Fruit fly (Drosophila melanogaster) whole organism, embryonic: ENCODE measurements around the gene Plod.

ENCODE experiments used
- B-H1 ChIP-seq: fragments of 200-800 bp; sonication (Bioruptor generic); IDR thresholded peaks from 3 replicates; pipeline ENCODE4 v1.3.6; 2022; ENCODE audit warnings: missing biosample characterization, missing genetic modification characterization
- Bdp1 ChIP-seq: fragments of 200-800 bp; sonication (Bioruptor generic); optimal IDR thresholded peaks from 3 replicates; lab custom pipeline; 2016; ENCODE audit warnings: missing biosample characterization, missing genetic modification characterization
- C15 ChIP-seq: fragments of 200-800 bp; sonication (Bioruptor generic); IDR thresholded peaks from 3 replicates; pipeline ENCODE4 v1.3.6; 2022; ENCODE audit warnings: missing biosample characterization, missing genetic modification characterization
- CG11398 ChIP-seq: fragments of 200-800 bp; sonication (Bioruptor generic); optimal IDR thresholded peaks from 2 replicates; lab custom pipeline; 2016; ENCODE audit warnings: missing biosample characterization, missing genetic modification characterization
- CG11504 ChIP-seq: fragments of 200-800 bp; sonication (Bioruptor generic); optimal IDR thresholded peaks from 3 replicates; lab custom pipeline; 2019; ENCODE audit warnings: missing biosample characterization, mild to moderate bottlenecking, missing genetic modification characterization, moderate library complexity
- CG12769 ChIP-seq: fragments of 200-800 bp; sonication (Bioruptor generic); optimal IDR thresholded peaks from 2 replicates; lab custom pipeline; 2019; ENCODE audit warnings: missing biosample characterization, mild to moderate bottlenecking, missing genetic modification characterization, moderate library complexity
- CG12942 ChIP-seq: fragments of 200-800 bp; sonication (Bioruptor generic); optimal IDR thresholded peaks from 3 replicates; lab custom pipeline; 2016; ENCODE audit warnings: missing biosample characterization, missing genetic modification characterization
- CG1529 ChIP-seq: fragments of 200-800 bp; sonication (Bioruptor generic); optimal IDR thresholded peaks from 3 replicates; lab custom pipeline; 2018; ENCODE audit warnings: missing biosample characterization, missing genetic modification characterization
- CG16779 ChIP-seq: fragments of 200-800 bp; sonication (Bioruptor generic); IDR thresholded peaks from 2 replicates; pipeline ENCODE4 v1.3.6; 2022; ENCODE audit warnings: missing biosample characterization, missing genetic modification characterization
- CG16815 ChIP-seq: fragments of 200-800 bp; sonication (Bioruptor generic); optimal IDR thresholded peaks from 3 replicates; lab custom pipeline; 2017; ENCODE audit warnings: missing biosample characterization, mild to moderate bottlenecking, missing genetic modification characterization
- CG17361 ChIP-seq: fragments of 200-800 bp; sonication (Bioruptor generic); IDR thresholded peaks from 3 replicates; pipeline ENCODE4 v1.3.6; 2022; ENCODE audit warnings: missing biosample characterization, missing genetic modification characterization
- CG2116 ChIP-seq: fragments of 200-800 bp; sonication (Bioruptor generic); optimal IDR thresholded peaks from 3 replicates; lab custom pipeline; 2018; ENCODE audit warnings: missing biosample characterization, mild to moderate bottlenecking, missing genetic modification characterization
- CG2889 ChIP-seq: fragments of 200-800 bp; sonication (Bioruptor generic); IDR thresholded peaks from 3 replicates; pipeline ENCODE4 v1.3.6; 2022; ENCODE audit warnings: missing biosample characterization, missing genetic modification characterization
- CG30431 ChIP-seq: fragments of 200-800 bp; sonication (Bioruptor generic); optimal IDR thresholded peaks from 2 replicates; lab custom pipeline; 2017; ENCODE audit warnings: missing biosample characterization, missing genetic modification characterization
- CG32532 ChIP-seq: fragments of 200-800 bp; sonication (Bioruptor generic); IDR thresholded peaks from 2 replicates; pipeline ENCODE4 v1.3.6; 2022; ENCODE audit warnings: missing biosample characterization, missing genetic modification characterization
- CG3407 ChIP-seq: fragments of 200-800 bp; sonication (Bioruptor generic); optimal IDR thresholded peaks from 2 replicates; lab custom pipeline; 2018; ENCODE audit warnings: missing biosample characterization, mild to moderate bottlenecking, missing genetic modification characterization
- CG4854 ChIP-seq: fragments of 200-800 bp; sonication (Bioruptor generic); optimal IDR thresholded peaks from 2 replicates; lab custom pipeline; 2016; ENCODE audit warnings: missing biosample characterization, missing genetic modification characterization, inconsistent platforms
- CG7928 ChIP-seq: fragments of 200-800 bp; sonication (Bioruptor generic); optimal IDR thresholded peaks from 2 replicates; lab custom pipeline; 2017; ENCODE audit warnings: missing biosample characterization, mild to moderate bottlenecking, missing genetic modification characterization
- CG8089 ChIP-seq: fragments of 200-800 bp; sonication (Bioruptor generic); optimal IDR thresholded peaks from 3 replicates; lab custom pipeline; 2016; ENCODE audit warnings: missing biosample characterization, missing genetic modification characterization
- CG8478 ChIP-seq: fragments of >200 bp; optimal IDR thresholded peaks from 2 replicates; lab custom pipeline; 2018
- CG9797 ChIP-seq: fragments of 200-800 bp; sonication (Bioruptor generic); optimal IDR thresholded peaks from 3 replicates; lab custom pipeline; 2018; ENCODE audit warnings: missing biosample characterization, mild to moderate bottlenecking, missing genetic modification characterization
- CG9932 ChIP-seq: fragments of 200-800 bp; sonication (Bioruptor generic); IDR thresholded peaks from 2 replicates; pipeline ENCODE4 v1.3.6; 2022; ENCODE audit warnings: missing biosample characterization, missing genetic modification characterization
- CrebB ChIP-seq: fragments of 200-800 bp; sonication (Bioruptor generic); optimal IDR thresholded peaks from 3 replicates; lab custom pipeline; 2018; ENCODE audit warnings: missing biosample characterization, mild to moderate bottlenecking, missing genetic modification characterization
- Dll ChIP-seq: fragments of 200-800 bp; sonication (Bioruptor generic); IDR thresholded peaks from 4 replicates; pipeline ENCODE4 v1.3.6; 2022; ENCODE audit warnings: missing biosample characterization, missing genetic modification characterization; ENCODE audit not compliant: partially characterized antibody
- E2f2 ChIP-seq: fragments of 200-800 bp; sonication (Bioruptor generic); IDR thresholded peaks from 2 replicates; pipeline ENCODE4 v1.3.6; 2022; ENCODE audit warnings: missing biosample characterization, missing genetic modification characterization
- Eip74EF ChIP-seq, 2 experiments: fragments of 200-800 bp in 1 of 2; fragments of >200 bp in 1 of 2; sonication (Bioruptor generic) in 1 of 2; optimal IDR thresholded peaks; 2 replicates each; lab custom pipeline; 2017 to 2019; ENCODE audit warnings: missing biosample characterization in 2 of 2, missing genetic modification characterization in 2 of 2, mild to moderate bottlenecking in 1 of 2, moderate library complexity in 1 of 2
- GATAe ChIP-seq: fragments of 200-800 bp; sonication (Bioruptor generic); conservative IDR thresholded peaks from 2 replicates; pipeline ENCODE4 v1.3.6; 2022; ENCODE audit warnings: missing biosample characterization, missing genetic modification characterization
- MTF-1 ChIP-seq: fragments of 200-800 bp; sonication (Bioruptor generic); optimal IDR thresholded peaks from 2 replicates; lab custom pipeline; 2018; ENCODE audit warnings: missing biosample characterization, mild to moderate bottlenecking, missing genetic modification characterization, borderline replicate concordance
- NK7.1 ChIP-seq: fragments of 200-800 bp; sonication (Bioruptor generic); optimal IDR thresholded peaks from 3 replicates; lab custom pipeline; 2016; ENCODE audit warnings: missing biosample characterization, missing genetic modification characterization
- Ravus ChIP-seq: fragments of 200-800 bp; sonication (Bioruptor generic); IDR thresholded peaks from 2 replicates; pipeline ENCODE4 v1.3.6; 2022; ENCODE audit warnings: missing biosample characterization, missing genetic modification characterization
- Rfx ChIP-seq: fragments of 200-800 bp; sonication (Bioruptor generic); IDR thresholded peaks from 2 replicates; pipeline ENCODE4 v1.3.6; 2022; ENCODE audit warnings: missing biosample characterization, missing genetic modification characterization
- Ssrp ChIP-seq: fragments of 200-800 bp; sonication (Bioruptor generic); optimal IDR thresholded peaks from 2 replicates; lab custom pipeline; 2018; ENCODE audit warnings: missing biosample characterization, mild to moderate bottlenecking, missing genetic modification characterization, moderate library complexity
- Xbp1 ChIP-seq: fragments of 200-800 bp; sonication (Bioruptor generic); optimal IDR thresholded peaks from 3 replicates; lab custom pipeline; 2016; ENCODE audit warnings: missing biosample characterization, mild to moderate bottlenecking, missing genetic modification characterization
- ash1 ChIP-seq: fragments of 200-800 bp; sonication (Bioruptor generic); optimal IDR thresholded peaks from 2 replicates; lab custom pipeline; 2018; ENCODE audit warnings: missing biosample characterization, mild to moderate bottlenecking, missing genetic modification characterization
- bbx ChIP-seq: fragments of 200-800 bp; sonication (Bioruptor generic); IDR thresholded peaks from 2 replicates; pipeline ENCODE4 v1.3.6; 2022; ENCODE audit warnings: missing biosample characterization, missing genetic modification characterization; ENCODE audit not compliant: partially characterized antibody
- bcd ChIP-seq: fragments of 200-800 bp; sonication (Bioruptor generic); optimal IDR thresholded peaks from 2 replicates; lab custom pipeline; 2017; ENCODE audit warnings: missing biosample characterization, mild to moderate bottlenecking, missing genetic modification characterization
- cato ChIP-seq: fragments of 200-800 bp; sonication (Bioruptor generic); optimal IDR thresholded peaks from 2 replicates; lab custom pipeline; 2016; ENCODE audit warnings: missing biosample characterization, missing genetic modification characterization, borderline replicate concordance
- crol ChIP-seq: fragments of 200-800 bp; sonication (Bioruptor generic); IDR thresholded peaks from 2 replicates; pipeline ENCODE4 v1.3.6; 2022; ENCODE audit warnings: missing biosample characterization, missing genetic modification characterization
- danr ChIP-seq: fragments of 200-800 bp; sonication (Bioruptor generic); IDR thresholded peaks from 2 replicates; pipeline ENCODE4 v1.3.6; 2022; ENCODE audit warnings: missing biosample characterization, missing genetic modification characterization
- dm ChIP-seq: fragments of 200-800 bp; sonication (Bioruptor generic); optimal IDR thresholded peaks from 3 replicates; lab custom pipeline; 2016; ENCODE audit warnings: missing biosample characterization, missing genetic modification characterization
- hkb ChIP-seq, 2 experiments: fragments of 200-800 bp in 1 of 2; fragments of >200 bp in 1 of 2; sonication (Bioruptor generic) in 1 of 2; IDR thresholded peaks in 1 of 2; optimal IDR thresholded peaks in 1 of 2; 2 replicates each; pipeline versions ENCODE4 v1.3.6 to Lab custom; 2017 to 2022; ENCODE audit warnings: missing biosample characterization in 1 of 2, missing genetic modification characterization in 1 of 2
- maf-S ChIP-seq: fragments of 200-800 bp; sonication (Bioruptor generic); optimal IDR thresholded peaks from 2 replicates; lab custom pipeline; 2016; ENCODE audit warnings: missing biosample characterization, missing genetic modification characterization
- nom ChIP-seq: fragments of 200-800 bp; sonication (Bioruptor generic); optimal IDR thresholded peaks from 2 replicates; lab custom pipeline; 2017; ENCODE audit warnings: missing biosample characterization, missing genetic modification characterization, mild to moderate bottlenecking, moderate library complexity, missing genetic modification reagents
- peb ChIP-seq: fragments of 200-800 bp; sonication (Bioruptor generic); IDR thresholded peaks from 2 replicates; pipeline ENCODE4 v1.3.6; 2022; ENCODE audit warnings: missing biosample characterization, missing genetic modification characterization
- ranshi ChIP-seq: fragments of 200-800 bp; sonication (Bioruptor generic); IDR thresholded peaks from 2 replicates; pipeline ENCODE4 v1.3.6; 2022; ENCODE audit warnings: missing biosample characterization, missing genetic modification characterization
- schlank ChIP-seq: fragments of 200-800 bp; sonication (Bioruptor generic); optimal IDR thresholded peaks from 2 replicates; lab custom pipeline; 2018; ENCODE audit warnings: missing biosample characterization, mild to moderate bottlenecking, missing genetic modification characterization
- sens-2 ChIP-seq: fragments of 200-800 bp; sonication (Bioruptor generic); IDR thresholded peaks from 2 replicates; pipeline ENCODE4 v1.3.6; 2022; ENCODE audit warnings: missing biosample characterization, missing genetic modification characterization
- twi ChIP-seq: fragments of 200-800 bp; optimal IDR thresholded peaks from 2 replicates; lab custom pipeline; 2019; ENCODE audit warnings: missing biosample characterization, mild to moderate bottlenecking, missing genetic modification characterization, moderate library complexity
- unpg ChIP-seq: fragments of 200-800 bp; sonication (Bioruptor generic); optimal IDR thresholded peaks from 3 replicates; lab custom pipeline; 2018; ENCODE audit warnings: missing biosample characterization, mild to moderate bottlenecking, missing genetic modification characterization, moderate library complexity
- zfh1 ChIP-seq: fragments of 200-800 bp; sonication (Bioruptor generic); IDR thresholded peaks from 3 replicates; pipeline ENCODE4 v1.3.6; 2022; ENCODE audit warnings: missing biosample characterization, missing genetic modification characterization

The Plod gene

dm6 chr3L:11148478-11149251 is 57.2 kb downstream of the Plod start (continued):
- TF ChIP-seq unpg (GFP tag; lab: Kevin White, UChicago) (peak; percentile 54), CG12769 (tag; lab: Kevin White, UChicago) (peak; percentile 48), danr (GFP tag; lab: Robert Waterston, UW) (no peak), schlank (tag; lab: Kevin White, UChicago) (no peak), CG12942 (GFP tag; lab: Kevin White, UChicago) (no peak), CG11504 (tag; lab: Kevin White, UChicago) (peak; percentile 74), twi (tag; lab: Kevin White, UChicago) (no peak), E2f2 (no peak), CG8478 (no peak), CG11398 (GFP tag; lab: Kevin White, UChicago) (no peak), MTF-1 (GFP tag; lab: Kevin White, UChicago) (peak; percentile 2), CG17361 (peak; percentile 58), CG8089 (no peak), dm (GFP tag; lab: Kevin White, UChicago) (no peak), zfh1 (peak; percentile 53; the same call in 1 of the 3 replicates), CG2116 (GFP tag; lab: Kevin White, UChicago) (no peak), ranshi (GFP tag; lab: Robert Waterston, UW) (0 out of 2 replicates have a peak, but pooled peaks have one; percentile 35), CG30431 (GFP tag; lab: Kevin White, UChicago) (no peak), cato (GFP tag; lab: Kevin White, UChicago) (no peak), CG16779 (no peak), Bdp1 (no peak), bbx (no peak), GATAe (GFP tag; lab: Robert Waterston, UW) (no peak), NK7.1 (GFP tag; lab: Kevin White, UChicago) (no peak), ash1 (GFP tag; lab: Kevin White, UChicago) (no peak), CG9932 (GFP tag; lab: Robert Waterston, UW) (no peak), maf-S (GFP tag; lab: Kevin White, UChicago) (no peak), CG7928 (GFP tag; lab: Kevin White, UChicago) (no peak), bcd (peak; percentile 46), Ravus (GFP tag; lab: Robert Waterston, UW) (no peak), peb (GFP tag; lab: Robert Waterston, UW) (no peak), sens-2 (GFP tag; lab: Robert Waterston, UW) (no peak), CG3407 (GFP tag; lab: Kevin White, UChicago) (no peak), Dll (GFP tag; lab: Robert Waterston, UW) (no peak), Eip74EF (GFP tag; optimal IDR thresholded peaks at IDR 0.05; lab: Kevin White, UChicago) (peak in 1 of 2 experiments; percentile 43), CG16815 (GFP tag; lab: Kevin White, UChicago) (peak; percentile 8), Xbp1 (peak; percentile 37), Ssrp (peak; percentile 58), crol (GFP tag; lab: Robert Waterston, UW) (no peak), nom (GFP tag; lab: Kevin White, UChicago) (peak; percentile 71), CG2889 (GFP tag; lab: Robert Waterston, UW) (no peak), CrebB (tag; lab: Kevin White, UChicago) (no peak), CG32532 (no peak), B-H1 (GFP tag; lab: Robert Waterston, UW) (no peak), CG1529 (GFP tag; lab: Kevin White, UChicago) (peak; percentile 48), CG4854 (GFP tag; lab: Kevin White, UChicago) (no peak), CG9797 (GFP tag; lab: Kevin White, UChicago) (no peak), C15 (GFP tag; lab: Robert Waterston, UW) (no peak), Rfx (GFP tag; lab: Robert Waterston, UW) (no peak), hkb (optimal IDR thresholded peaks at IDR 0.05; lab: Kevin White, UChicago) (no peak), hkb (GFP tag; IDR thresholded peaks at IDR 0.05; lab: Robert Waterston, UW) (peak; percentile 57)
